Worm (Caenorhabditis elegans): Measurements from ENCODE around the gene wrt-3.

The wrt-3 gene

ce11 chrIV:9438753-9439152 is 38.5 kb downstream of the wrt-3 start:
- TF ChIP-seq flt-1 (GFP tag; IDR thresholded peaks at IDR 0.05) (no peak), med-1 (GFP tag; optimal IDR thresholded peaks at IDR 0.05; ENCODE audit: insufficient read depth) (no peak)

DNA sequence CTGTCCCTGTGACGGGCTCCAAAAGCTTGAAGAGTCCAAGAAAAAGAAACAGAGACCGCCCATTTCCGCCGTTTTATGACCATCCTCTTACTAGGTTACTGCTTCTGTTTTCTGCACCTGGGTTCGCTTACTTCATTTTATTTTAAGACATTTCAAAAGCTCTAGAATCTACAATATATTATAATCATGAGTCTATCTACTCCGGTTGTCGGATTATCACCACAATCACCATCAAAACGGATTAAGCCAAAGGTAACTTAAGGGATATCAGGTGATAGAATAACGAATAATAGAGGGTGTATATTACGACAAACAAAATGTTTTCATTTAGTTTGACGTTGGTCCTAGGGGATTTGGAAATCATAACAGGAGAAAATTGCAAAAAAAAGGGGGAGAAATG is 44.9 kb downstream of the wrt-3 start:
- no peak for TF ChIP-seq med-1 (GFP tag; optimal IDR thresholded peaks at IDR 0.05; ENCODE audit: insufficient read depth)
- no peak for TF ChIP-seq ztf-29 (GFP tag; IDR thresholded peaks at IDR 0.05)
- no peak for TF ChIP-seq T22C8.4 (GFP tag; IDR thresholded peaks at IDR 0.05)
- TF ChIP-seq klf-2 (GFP tag; conservative IDR thresholded peaks at IDR 0.05): no peak
- no peak for TF ChIP-seq tab-1 (GFP tag; IDR thresholded peaks at IDR 0.05)
- TF ChIP-seq cog-1 (tag; optimal IDR thresholded peaks at IDR 0.05): no peak
- no peak for TF ChIP-seq flt-1 (GFP tag; IDR thresholded peaks at IDR 0.05)
- no peak for TF ChIP-seq ztf-23 (GFP tag; IDR thresholded peaks at IDR 0.05)
- no peak for TF ChIP-seq ref-1 (GFP tag; conservative IDR thresholded peaks at IDR 0.05)

ce11 chrIV:9427959-9428358 is 49.3 kb downstream of the wrt-3 start, which contains the start of gene F59B8.1:
Gene F59B8.1, plus strand, starts transcription at chrIV:9428259.
- no peak for TF ChIP-seq ztf-29 (GFP tag; IDR thresholded peaks at IDR 0.05)
- no peak for TF ChIP-seq ztf-23 (GFP tag; IDR thresholded peaks at IDR 0.05)
- no peak for TF ChIP-seq cog-1 (tag; optimal IDR thresholded peaks at IDR 0.05)
- TF ChIP-seq flt-1 (GFP tag; IDR thresholded peaks at IDR 0.05): no peak
- no peak for TF ChIP-seq med-1 (GFP tag; optimal IDR thresholded peaks at IDR 0.05; ENCODE audit: insufficient read depth)
- no peak for TF ChIP-seq klf-2 (GFP tag; conservative IDR thresholded peaks at IDR 0.05)
- TF ChIP-seq tab-1 (GFP tag; IDR thresholded peaks at IDR 0.05): no peak
- TF ChIP-seq T22C8.4 (GFP tag; IDR thresholded peaks at IDR 0.05): no peak
